Worm (Caenorhabditis elegans) whole organism, early embryonic: Measurements from ENCODE around the gene sra-7.

Experiments
- B0310.2 ChIP-seq: sonication (generic microtip); optimal IDR thresholded peaks from 2 replicates; lab custom pipeline; 2016; ENCODE audit warnings: mild to moderate bottlenecking, missing genetic modification characterization, missing compliant biosample characterization
- F13C5.2 ChIP-seq: sonication (generic microtip); optimal IDR thresholded peaks from 2 replicates; lab custom pipeline; 2017; ENCODE audit warnings: mild to moderate bottlenecking, missing genetic modification characterization, inconsistent platforms, missing compliant biosample characterization
- aly-1 ChIP-seq: sonication (generic microtip); optimal IDR thresholded peaks from 2 replicates; lab custom pipeline; 2016; ENCODE audit warnings: missing genetic modification characterization, missing compliant biosample characterization
- ama-1 ChIP-seq: fragments of 150-350 bp; optimal IDR thresholded peaks from 2 replicates; lab custom pipeline; 2014
- ceh-13 ChIP-seq: fragments of 200-800 bp; sonication (Bioruptor generic); optimal IDR thresholded peaks from 2 replicates; lab custom pipeline; 2018; ENCODE audit warnings: mild to moderate bottlenecking, missing genetic modification characterization, missing compliant biosample characterization
- ceh-36 ChIP-seq: sonication (generic microtip); optimal IDR thresholded peaks from 2 replicates; lab custom pipeline; 2016; ENCODE audit warnings: missing genetic modification characterization, inconsistent platforms, missing compliant biosample characterization
- flt-1 ChIP-seq: fragments of 200-800 bp; sonication (Bioruptor generic); IDR thresholded peaks from 2 replicates; pipeline ENCODE4 v1.3.6; 2022; ENCODE audit warnings: missing genetic modification characterization, missing compliant biosample characterization
- hmbx-1 ChIP-seq: sonication (generic microtip); optimal IDR thresholded peaks from 2 replicates; lab custom pipeline; 2016; ENCODE audit warnings: mild to moderate bottlenecking, missing genetic modification characterization, missing compliant biosample characterization
- pes-1 ChIP-seq: fragments of 200-800 bp; sonication (Bioruptor generic); IDR thresholded peaks from 2 replicates; pipeline ENCODE4 v1.3.6; 2022; ENCODE audit warnings: missing genetic modification reagents, missing genetic modification characterization, missing compliant biosample characterization
- sea-1 ChIP-seq: fragments of 200-800 bp; sonication (Bioruptor generic); conservative IDR thresholded peaks from 2 replicates; pipeline ENCODE4 v1.3.6; 2022; ENCODE audit warnings: missing genetic modification characterization, missing compliant biosample characterization
- tbx-11 ChIP-seq: fragments of 200-800 bp; sonication (Bioruptor generic); IDR thresholded peaks from 2 replicates; pipeline ENCODE4 v1.3.6; 2022; ENCODE audit warnings: missing genetic modification characterization, missing compliant biosample characterization
- tbx-37 ChIP-seq: fragments of 200-800 bp; sonication (Bioruptor generic); conservative IDR thresholded peaks from 2 replicates; pipeline ENCODE4 v1.3.6; 2022; ENCODE audit warnings: missing genetic modification reagents, missing genetic modification characterization, missing compliant biosample characterization
- tra-4 ChIP-seq: sonication (generic microtip); optimal IDR thresholded peaks from 2 replicates; lab custom pipeline; 2017; ENCODE audit warnings: missing genetic modification characterization, missing compliant biosample characterization

sra-7 gene

DNA sequence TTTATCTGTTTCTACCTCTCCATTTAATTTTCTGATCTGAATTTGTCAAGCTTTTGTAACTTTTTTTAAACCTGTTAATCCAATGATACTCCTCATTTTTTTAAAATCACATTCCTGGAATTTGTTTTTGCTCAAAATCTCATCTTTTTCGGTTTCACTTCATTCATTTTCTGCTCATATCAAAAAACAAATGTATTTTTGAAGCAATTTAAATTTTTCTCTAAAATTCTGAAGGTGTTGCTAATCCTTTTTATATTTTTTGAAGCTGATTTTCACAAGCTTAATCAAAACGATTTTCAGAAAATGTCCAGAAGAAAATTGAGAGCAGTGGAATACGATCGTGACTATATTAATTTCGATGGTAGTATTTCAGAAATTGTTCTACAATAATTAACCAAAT lies 50.4 kb downstream of the sra-7 start, which contains the start of gene E02H1.5:
Gene E02H1.5, plus strand, starts transcription at position 301 of the 400 bp plus-strand sequence.
- TF ChIP-seq F13C5.2 (tag; lab: Kevin White, UChicago) (no peak), ceh-36 (no peak), ama-1 (no peak), tra-4 (no peak), hmbx-1 (tag; lab: Kevin White, UChicago) (no peak), tbx-11 (GFP tag; lab: Robert Waterston, UW) (no peak), ceh-13 (GFP tag; lab: Kevin White, UChicago) (no peak), sea-1 (GFP tag; lab: Robert Waterston, UW) (no peak), B0310.2 (tag; lab: Kevin White, UChicago) (no peak), aly-1 (tag; lab: Kevin White, UChicago) (no peak), tbx-37 (GFP tag; lab: Robert Waterston, UW) (no peak), pes-1 (GFP tag; lab: Robert Waterston, UW) (no peak), flt-1 (GFP tag; lab: Robert Waterston, UW) (no peak)
